Fruit fly (Drosophila melanogaster) whole organism, wandering third instar larva: Measurements from ENCODE around the gene CG4020.

Experiments used
- Abd-B ChIP-seq: fragments of >200 bp; optimal IDR thresholded peaks from 2 replicates; lab custom pipeline; 2017; ENCODE audit warnings: missing biosample characterization, missing genetic modification characterization
- CG32264 ChIP-seq: fragments of 200-800 bp; sonication (Bioruptor generic); optimal IDR thresholded peaks from 2 replicates; lab custom pipeline; 2016; ENCODE audit warnings: missing biosample characterization, missing genetic modification characterization
- CG9705 ChIP-seq: fragments of 200-800 bp; sonication (Bioruptor generic); optimal IDR thresholded peaks from 2 replicates; lab custom pipeline; 2018; ENCODE audit warnings: missing biosample characterization, mild to moderate bottlenecking, missing genetic modification characterization
- CrebA ChIP-seq: fragments of 200-800 bp; sonication (Bioruptor generic); optimal IDR thresholded peaks from 2 replicates; lab custom pipeline; 2016; ENCODE audit warnings: missing biosample characterization, mild to moderate bottlenecking, missing genetic modification characterization, borderline replicate concordance
- Dfd ChIP-seq: fragments of >200 bp; optimal IDR thresholded peaks from 2 replicates; lab custom pipeline; 2017; ENCODE audit warnings: missing biosample characterization, missing genetic modification characterization
- Dif ChIP-seq: fragments of 200-275, 200-300 bp; sonication (Bioruptor generic); optimal IDR thresholded peaks from 2 replicates; lab custom pipeline; 2018; ENCODE audit warnings: missing biosample characterization, missing genetic modification characterization; ENCODE audit not compliant: partially characterized antibody
- GATAd ChIP-seq: sonication (Bioruptor generic); optimal IDR thresholded peaks from 2 replicates; lab custom pipeline; 2016; ENCODE audit warnings: missing biosample characterization, missing genetic modification characterization
- HLH106 ChIP-seq: fragments of 200-800 bp; optimal IDR thresholded peaks from 3 replicates; lab custom pipeline; 2019; ENCODE audit warnings: missing biosample characterization, mild to moderate bottlenecking, missing genetic modification characterization, moderate library complexity
- Hnf4 ChIP-seq: fragments of 200-800 bp; sonication (Bioruptor generic); optimal IDR thresholded peaks from 2 replicates; lab custom pipeline; 2016; ENCODE audit warnings: missing biosample characterization, mild to moderate bottlenecking, missing genetic modification characterization
- Hr78 ChIP-seq: fragments of >200 bp; optimal IDR thresholded peaks from 2 replicates; lab custom pipeline; 2017; ENCODE audit warnings: missing biosample characterization, missing genetic modification characterization
- Hr83 ChIP-seq: fragments of 200-300 bp; sonication (Bioruptor generic); optimal IDR thresholded peaks from 2 replicates; lab custom pipeline; 2016; ENCODE audit warnings: missing biosample characterization, mild to moderate bottlenecking, missing genetic modification characterization, moderate library complexity; ENCODE audit not compliant: poor library complexity, severe bottlenecking
- Jra ChIP-seq: sonication (Bioruptor generic); optimal IDR thresholded peaks from 2 replicates; lab custom pipeline; 2016; ENCODE audit warnings: missing biosample characterization, missing genetic modification characterization
- Mio ChIP-seq: sonication (Bioruptor generic); optimal IDR thresholded peaks from 2 replicates; lab custom pipeline; 2016; ENCODE audit warnings: missing biosample characterization, missing genetic modification characterization
- Myc ChIP-seq: fragments of >200 bp; optimal IDR thresholded peaks from 2 replicates; lab custom pipeline; 2017
- N ChIP-seq: fragments of >200 bp; optimal IDR thresholded peaks from 2 replicates; lab custom pipeline; 2018; ENCODE audit warnings: missing biosample characterization, missing external identifiers, missing genetic modification characterization
- OdsH ChIP-seq: fragments of 200-800 bp; sonication (Bioruptor generic); optimal IDR thresholded peaks from 2 replicates; lab custom pipeline; 2016; ENCODE audit warnings: missing biosample characterization, mild to moderate bottlenecking, missing genetic modification characterization
- Rel ChIP-seq, 2 experiments: fragments of 200-800 bp; sonication (Bioruptor generic) in 1 of 2; optimal IDR thresholded peaks; 2 replicates in 1 of 2; 3 replicates in 1 of 2; lab custom pipeline; 2016 to 2019; ENCODE audit warnings: mild to moderate bottlenecking in 2 of 2, missing biosample characterization in 2 of 2, missing genetic modification characterization in 2 of 2, moderate library complexity in 1 of 2
- Sp1 ChIP-seq: fragments of 200-800 bp; sonication (Bioruptor generic); optimal IDR thresholded peaks from 3 replicates; lab custom pipeline; 2019; ENCODE audit warnings: missing biosample characterization, mild to moderate bottlenecking, missing genetic modification characterization, moderate library complexity
- Vsx2 ChIP-seq: fragments of 200-300, 225-300 bp; sonication (Bioruptor generic); optimal IDR thresholded peaks from 2 replicates; lab custom pipeline; 2018; ENCODE audit warnings: missing biosample characterization, missing genetic modification characterization; ENCODE audit not compliant: partially characterized antibody
- br ChIP-seq: fragments of 200-800 bp; sonication (Bioruptor generic); optimal IDR thresholded peaks from 2 replicates; lab custom pipeline; 2016; ENCODE audit warnings: missing biosample characterization, missing genetic modification characterization
- brk ChIP-seq: fragments of 200-800 bp; sonication (Bioruptor generic); optimal IDR thresholded peaks from 2 replicates; lab custom pipeline; 2016; ENCODE audit warnings: missing biosample characterization, mild to moderate bottlenecking, missing genetic modification characterization
- dl ChIP-seq, 2 experiments: fragments of 175-275, 200-275 bp in 1 of 2; fragments of 200-275 bp in 1 of 2; sonication (Bioruptor generic); optimal IDR thresholded peaks; lab custom pipeline; 2018; ENCODE audit warnings: mild to moderate bottlenecking in 2 of 2, missing biosample characterization in 2 of 2, missing genetic modification characterization in 2 of 2, moderate library complexity in 2 of 2; ENCODE audit not compliant: partially characterized antibody in 2 of 2, insufficient read depth in 1 of 2
- dmrt93B ChIP-seq: fragments of 200-800 bp; sonication (Bioruptor generic); optimal IDR thresholded peaks from 2 replicates; lab custom pipeline; 2018; ENCODE audit warnings: missing biosample characterization, mild to moderate bottlenecking, missing genetic modification characterization
- dsf ChIP-seq: sonication (Bioruptor generic); optimal IDR thresholded peaks from 2 replicates; lab custom pipeline; 2016; ENCODE audit warnings: missing biosample characterization, missing genetic modification characterization, borderline replicate concordance
- ey ChIP-seq: fragments of 200-800 bp; sonication (Bioruptor generic); optimal IDR thresholded peaks from 2 replicates; lab custom pipeline; 2016; ENCODE audit warnings: missing biosample characterization, missing genetic modification characterization
- foxo ChIP-seq, 2 experiments: fragments of 200-800 bp; sonication (Bioruptor generic); optimal IDR thresholded peaks; 2 replicates in 1 of 2; 3 replicates in 1 of 2; lab custom pipeline; 2016 to 2017; ENCODE audit warnings: missing biosample characterization in 2 of 2, missing genetic modification characterization in 2 of 2
- fru ChIP-seq: fragments of 200-800 bp; sonication (Bioruptor generic); optimal IDR thresholded peaks from 3 replicates; lab custom pipeline; 2016; ENCODE audit warnings: missing biosample characterization, mild to moderate bottlenecking, missing genetic modification characterization
- h ChIP-seq: fragments of 200-800 bp; sonication (Bioruptor generic); optimal IDR thresholded peaks from 3 replicates; lab custom pipeline; 2016; ENCODE audit warnings: missing biosample characterization, mild to moderate bottlenecking, missing genetic modification characterization
- jim ChIP-seq: fragments of 175-275, 200-325 bp; sonication (Bioruptor generic); optimal IDR thresholded peaks from 2 replicates; lab custom pipeline; 2016; ENCODE audit warnings: missing biosample characterization, mild to moderate bottlenecking, missing genetic modification characterization
- lola ChIP-seq: fragments of >200 bp; optimal IDR thresholded peaks from 2 replicates; lab custom pipeline; 2017; ENCODE audit warnings: missing biosample characterization, missing genetic modification characterization
- pan ChIP-seq: fragments of >200 bp; optimal IDR thresholded peaks from 2 replicates; lab custom pipeline; 2017
- psq ChIP-seq: fragments of 200-800 bp; sonication (Bioruptor generic); optimal IDR thresholded peaks from 3 replicates; lab custom pipeline; 2017; ENCODE audit warnings: missing biosample characterization, mild to moderate bottlenecking, missing genetic modification characterization, moderate library complexity
- sage ChIP-seq: fragments of 200-800 bp; sonication (Bioruptor generic); optimal IDR thresholded peaks from 2 replicates; lab custom pipeline; 2016; ENCODE audit warnings: missing biosample characterization, mild to moderate bottlenecking, missing genetic modification characterization
- sv ChIP-seq: fragments of 200-800 bp; sonication (Bioruptor generic); optimal IDR thresholded peaks from 3 replicates; lab custom pipeline; 2016; ENCODE audit warnings: missing biosample characterization, missing genetic modification characterization
- tai ChIP-seq: sonication (Bioruptor generic); optimal IDR thresholded peaks from 2 replicates; lab custom pipeline; 2016; ENCODE audit warnings: missing biosample characterization, missing genetic modification characterization
- usp ChIP-seq: fragments of >200 bp; optimal IDR thresholded peaks from 2 replicates; lab custom pipeline; 2017; ENCODE audit warnings: missing biosample characterization, missing genetic modification characterization
- woc ChIP-seq: sonication (Bioruptor generic); optimal IDR thresholded peaks from 2 replicates; lab custom pipeline; 2016; ENCODE audit warnings: missing biosample characterization, mild to moderate bottlenecking, missing genetic modification characterization

The CG4020 gene

DNA sequence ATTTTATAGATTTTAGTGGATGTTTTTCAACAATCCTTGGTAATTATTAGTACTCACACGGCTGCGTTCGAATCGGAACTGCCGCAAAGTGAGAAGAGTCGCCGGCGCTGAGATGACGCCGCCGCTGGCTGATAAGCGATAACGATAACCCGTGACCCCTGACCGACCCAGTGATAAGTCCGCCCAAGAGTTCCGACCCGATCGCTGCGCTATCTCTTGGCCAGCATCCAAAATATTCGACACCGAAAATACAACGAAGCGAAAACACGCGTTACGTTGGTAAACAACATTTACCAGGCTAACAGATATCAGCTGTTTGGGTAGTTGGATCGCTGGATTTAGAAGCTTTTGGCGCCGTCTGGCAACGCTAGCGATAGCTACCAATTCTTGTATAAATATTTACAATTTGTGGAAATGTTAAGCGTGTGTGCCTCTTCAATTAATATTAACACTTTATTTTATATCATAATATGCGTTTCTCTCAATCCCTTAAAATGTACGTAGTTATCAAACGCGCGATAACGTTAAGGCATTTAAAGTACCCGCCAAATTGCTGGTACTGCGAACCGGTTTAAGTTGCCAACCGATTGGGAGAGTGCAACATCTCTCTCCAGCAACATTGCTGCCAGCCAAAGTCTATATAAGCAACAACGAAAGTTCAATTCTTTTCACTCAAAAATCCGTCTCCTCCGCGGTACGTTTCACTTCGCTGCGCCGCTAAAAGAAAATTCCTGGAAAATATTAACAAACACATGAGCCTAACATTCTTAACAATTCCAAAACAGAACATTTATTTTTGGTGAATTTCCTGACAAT, 11.2 kb downstream of the CG4020 start, which contains the start of the genes Shmt and CG3726:
Shmt (minus strand) TSS at position 304 of the 816 bp plus-strand sequence.
CG3726 (plus strand) TSS at position 604 of the 816 bp plus-strand sequence.
- TF ChIP-seq ey (no peak), pan (no peak), dmrt93B (GFP tag; lab: Kevin White, UChicago) (no peak), Hr83 (GFP tag; lab: Kevin White, UChicago) (peak; percentile 3), tai (no peak), Rel (GFP tag; optimal IDR thresholded peaks at IDR 0.05; lab: Kevin White, UChicago) (peak; percentile 3), Rel (tag; optimal IDR thresholded peaks at IDR 0.05; lab: Kevin White, UChicago) (no peak), h (GFP tag; lab: Kevin White, UChicago) (peak; percentile 30), GATAd (no peak), HLH106 (tag; lab: Kevin White, UChicago) (no peak), jim (GFP tag; lab: Kevin White, UChicago) (no peak), dl (GFP tag; optimal IDR thresholded peaks at IDR 0.05; lab: Kevin White, UChicago; ENCODE audit: insufficient read depth in 1 of 2, partially characterized antibody in 2 of 2) (no peak), brk (GFP tag; lab: Kevin White, UChicago) (no peak), Dif (peak; percentile 30), Dfd (GFP tag; lab: Kevin White, UChicago) (no peak), Mio (GFP tag; lab: Kevin White, UChicago) (no peak), Sp1 (GFP tag; lab: Kevin White, UChicago) (peak; percentile 20), Myc (lab: Kevin White, UChicago) (peak; percentile 37), br (GFP tag; lab: Kevin White, UChicago) (no peak), woc (GFP tag; lab: Kevin White, UChicago) (no peak), foxo (GFP tag; optimal IDR thresholded peaks at IDR 0.05; lab: Kevin White, UChicago) (no peak), usp (GFP tag; lab: Kevin White, UChicago) (no peak), dsf (no peak), Hr78 (GFP tag; lab: Kevin White, UChicago) (no peak), CG32264 (GFP tag; lab: Kevin White, UChicago) (no peak), Vsx2 (GFP tag; lab: Kevin White, UChicago) (no peak), fru (GFP tag; lab: Kevin White, UChicago) (no peak), Jra (GFP tag; lab: Kevin White, UChicago) (no peak), sage (GFP tag; lab: Kevin White, UChicago) (no peak), N (GFP tag; lab: Kevin White, UChicago) (no peak), Hnf4 (GFP tag; lab: Kevin White, UChicago) (peak; percentile 8), Abd-B (no peak)

DNA sequence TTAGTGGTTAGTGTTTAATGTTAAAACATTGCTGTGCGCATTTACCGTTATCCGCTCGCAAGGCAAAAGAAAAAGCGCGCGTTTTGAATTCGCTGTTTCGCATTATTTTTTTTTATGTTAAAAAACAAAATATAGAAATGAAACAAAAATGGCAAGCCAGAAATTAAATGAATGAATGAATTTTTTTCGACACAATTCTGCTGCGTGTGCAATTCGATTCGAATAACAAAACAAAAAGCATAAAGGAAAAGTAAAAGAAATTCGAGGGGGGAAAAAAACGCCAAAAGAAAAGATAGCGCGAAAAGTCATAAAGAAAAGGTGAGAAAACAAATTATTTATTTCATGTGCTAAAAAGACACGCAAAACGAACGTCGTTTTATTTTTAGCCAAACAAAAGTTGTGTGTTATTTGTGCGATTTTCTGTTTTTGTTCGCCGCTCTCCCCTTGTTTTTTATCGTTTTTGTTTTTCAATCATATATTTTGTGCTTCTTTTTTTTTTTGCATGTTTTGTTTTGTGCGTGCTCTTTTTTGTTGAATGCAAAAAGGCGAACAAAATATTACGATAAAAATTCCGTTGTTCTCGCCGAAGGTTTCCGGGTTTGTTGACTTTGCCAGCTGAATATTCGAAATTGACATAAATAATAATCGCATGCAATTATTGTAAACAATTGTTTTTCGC, 11.9 kb downstream of the CG4020 start:
- TF ChIP-seq psq: peak; percentile 70
- no peak for TF ChIP-seq br (GFP tag; lab: Kevin White, UChicago)
- peak; percentile 23 for TF ChIP-seq Sp1 (GFP tag; lab: Kevin White, UChicago)
- peak; percentile 14 for TF ChIP-seq brk (GFP tag; lab: Kevin White, UChicago)

DNA sequence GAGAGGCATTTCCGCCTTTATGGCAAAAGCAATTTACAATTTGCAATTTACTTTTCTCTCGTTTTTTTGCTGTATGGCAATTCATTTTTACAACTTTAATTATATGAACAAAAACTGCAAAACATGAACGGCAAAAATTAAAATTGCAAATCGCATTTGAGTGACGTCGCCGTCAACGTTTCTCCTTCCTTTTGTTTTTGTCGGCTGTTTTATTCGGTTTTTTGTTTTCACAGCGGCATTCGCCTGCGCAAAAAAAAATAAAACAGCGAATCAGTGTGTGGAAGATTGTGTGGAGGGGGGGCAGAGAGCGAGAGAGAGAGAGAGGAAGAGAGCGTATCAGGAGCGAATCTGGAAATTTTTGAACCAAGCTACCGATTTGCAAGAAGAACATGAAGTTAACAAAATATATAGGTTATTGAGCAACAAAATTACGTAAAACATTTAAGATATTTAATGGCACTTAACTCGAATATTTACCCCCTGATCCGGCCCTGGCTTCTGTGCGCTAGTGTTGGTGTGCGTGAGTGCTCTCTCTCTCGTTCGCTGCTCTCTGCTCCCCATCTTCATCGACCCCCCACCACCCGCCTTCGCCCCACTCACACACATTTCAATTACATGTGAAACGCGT, 13.1 kb downstream of the CG4020 start:
- peak; percentile 98 for TF ChIP-seq sage (GFP tag; lab: Kevin White, UChicago)
- peak; percentile 95 for TF ChIP-seq brk (GFP tag; lab: Kevin White, UChicago)
- peak; percentile 23 for TF ChIP-seq N (GFP tag; lab: Kevin White, UChicago)
- TF ChIP-seq CG32264 (GFP tag; lab: Kevin White, UChicago): peak; percentile 97
- TF ChIP-seq fru (GFP tag; lab: Kevin White, UChicago): peak; percentile 100
- peak; percentile 92 for TF ChIP-seq Mio (GFP tag; lab: Kevin White, UChicago)
- TF ChIP-seq Dfd (GFP tag; lab: Kevin White, UChicago): peak; percentile 87
- peak; percentile 99 for TF ChIP-seq CG9705
- TF ChIP-seq GATAd: peak; percentile 98
- peak; percentile 100 for TF ChIP-seq psq
- peak; percentile 99 for TF ChIP-seq OdsH
- no peak for TF ChIP-seq CrebA (GFP tag; lab: Kevin White, UChicago)
- no peak for TF ChIP-seq lola (GFP tag; lab: Kevin White, UChicago)
- peak; percentile 93 for TF ChIP-seq Rel (GFP tag; optimal IDR thresholded peaks at IDR 0.05; lab: Kevin White, UChicago)
- TF ChIP-seq Rel (tag; optimal IDR thresholded peaks at IDR 0.05; lab: Kevin White, UChicago): peak; percentile 95
- no peak for TF ChIP-seq dl (GFP tag; optimal IDR thresholded peaks at IDR 0.05; lab: Kevin White, UChicago; ENCODE audit: insufficient read depth in 1 of 2, partially characterized antibody in 2 of 2)
- TF ChIP-seq Hr83 (GFP tag; lab: Kevin White, UChicago): peak; percentile 95
- no peak for TF ChIP-seq Myc (lab: Kevin White, UChicago)
- peak; percentile 92 to 100 for TF ChIP-seq foxo (GFP tag; optimal IDR thresholded peaks at IDR 0.05; lab: Kevin White, UChicago)
- TF ChIP-seq HLH106 (tag; lab: Kevin White, UChicago): peak; percentile 100
- TF ChIP-seq ey: peak; percentile 100
- TF ChIP-seq Sp1 (GFP tag; lab: Kevin White, UChicago): peak; percentile 99
- no peak for TF ChIP-seq Hr78 (GFP tag; lab: Kevin White, UChicago)
- no peak for TF ChIP-seq usp (GFP tag; lab: Kevin White, UChicago)
- TF ChIP-seq tai: peak; percentile 98
- TF ChIP-seq pan: no peak
- TF ChIP-seq Abd-B: no peak
- TF ChIP-seq Vsx2 (GFP tag; lab: Kevin White, UChicago): peak; percentile 70
- TF ChIP-seq sv (GFP tag; lab: Kevin White, UChicago): peak; percentile 98
- peak; percentile 87 for TF ChIP-seq jim (GFP tag; lab: Kevin White, UChicago)
- peak; percentile 98 for TF ChIP-seq Jra (GFP tag; lab: Kevin White, UChicago)
